Fruit fly (Drosophila melanogaster) whole organism, prepupa: ENCODE measurements around the gene Med.

Experiments
- CG10669 ChIP-seq: fragments of 200-800 bp; sonication (Bioruptor generic); optimal IDR thresholded peaks from 3 replicates; lab custom pipeline; 2018; ENCODE audit warnings: missing biosample characterization, mild to moderate bottlenecking, missing genetic modification characterization, moderate library complexity
- CG6163 ChIP-seq: fragments of 200-800 bp; sonication (Bioruptor generic); IDR thresholded peaks from 3 replicates; pipeline ENCODE4 v1.3.6; 2022; ENCODE audit warnings: missing biosample characterization, missing genetic modification characterization
- CG8319 ChIP-seq: fragments of 200-800 bp; sonication (Bioruptor generic); optimal IDR thresholded peaks from 3 replicates; lab custom pipeline; 2016; ENCODE audit warnings: missing biosample characterization, missing genetic modification characterization
- Eip78C ChIP-seq: fragments of 200-800 bp; sonication (Bioruptor generic); peaks from one replicate; lab custom pipeline; 2016; ENCODE audit warnings: missing biosample characterization, missing genetic modification characterization
- Hr39 ChIP-seq: fragments of 200-800 bp; sonication (Bioruptor generic); optimal IDR thresholded peaks from 2 replicates; lab custom pipeline; 2016; ENCODE audit warnings: missing biosample characterization, missing genetic modification characterization
- Met ChIP-seq: fragments of 200-800 bp; sonication (Bioruptor generic); optimal IDR thresholded peaks from 3 replicates; lab custom pipeline; 2016; ENCODE audit warnings: missing biosample characterization, missing genetic modification characterization
- Smox ChIP-seq: fragments of 200-800 bp; sonication (Bioruptor generic); optimal IDR thresholded peaks from 3 replicates; lab custom pipeline; 2016; ENCODE audit warnings: missing biosample characterization, missing genetic modification characterization
- Sox14 ChIP-seq: fragments of 200-800 bp; sonication (Bioruptor generic); optimal IDR thresholded peaks from 3 replicates; lab custom pipeline; 2016; ENCODE audit warnings: missing biosample characterization, missing genetic modification characterization
- acj6 ChIP-seq: fragments of 200-800 bp; sonication (Bioruptor generic); optimal IDR thresholded peaks from 3 replicates; lab custom pipeline; 2016; ENCODE audit warnings: missing biosample characterization, missing genetic modification characterization
- cyc ChIP-seq: fragments of 200-800 bp; sonication (Bioruptor generic); optimal IDR thresholded peaks from 3 replicates; lab custom pipeline; 2016; ENCODE audit warnings: missing biosample characterization, missing genetic modification characterization
- dac ChIP-seq: fragments of 200-800 bp; sonication (Bioruptor generic); optimal IDR thresholded peaks from 2 replicates; lab custom pipeline; 2017; ENCODE audit warnings: missing biosample characterization, mild to moderate bottlenecking, missing genetic modification characterization
- fd85E ChIP-seq: fragments of 200-800 bp; sonication (Bioruptor generic); optimal IDR thresholded peaks from 3 replicates; lab custom pipeline; 2016; ENCODE audit warnings: missing biosample characterization, missing genetic modification characterization
- fkh ChIP-seq: fragments of 200-800 bp; sonication (Bioruptor generic); optimal IDR thresholded peaks from 3 replicates; lab custom pipeline; 2017; ENCODE audit warnings: missing biosample characterization, mild to moderate bottlenecking, missing genetic modification characterization, moderate library complexity
- net ChIP-seq: fragments of 200-800 bp; sonication (Bioruptor generic); optimal IDR thresholded peaks from 3 replicates; lab custom pipeline; 2016; ENCODE audit warnings: missing biosample characterization, missing genetic modification characterization
- salr ChIP-seq, 2 experiments: fragments of 200-800 bp; sonication (Bioruptor generic); optimal IDR thresholded peaks; 3 replicates each; lab custom pipeline; 2016 to 2018; ENCODE audit warnings: missing biosample characterization in 2 of 2, missing genetic modification characterization in 2 of 2, mild to moderate bottlenecking in 1 of 2
- ss ChIP-seq, 2 experiments: fragments of 200-800 bp; sonication (Bioruptor generic); optimal IDR thresholded peaks; 2 replicates in 1 of 2; 3 replicates in 1 of 2; lab custom pipeline; 2017 to 2018; ENCODE audit warnings: mild to moderate bottlenecking in 2 of 2, missing biosample characterization in 2 of 2, missing genetic modification characterization in 2 of 2, moderate library complexity in 1 of 2
- svp ChIP-seq: fragments of 200-800 bp; sonication (Bioruptor generic); peaks from one replicate; lab custom pipeline; 2016; ENCODE audit warnings: missing biosample characterization, missing genetic modification characterization

Gene Med

DNA sequence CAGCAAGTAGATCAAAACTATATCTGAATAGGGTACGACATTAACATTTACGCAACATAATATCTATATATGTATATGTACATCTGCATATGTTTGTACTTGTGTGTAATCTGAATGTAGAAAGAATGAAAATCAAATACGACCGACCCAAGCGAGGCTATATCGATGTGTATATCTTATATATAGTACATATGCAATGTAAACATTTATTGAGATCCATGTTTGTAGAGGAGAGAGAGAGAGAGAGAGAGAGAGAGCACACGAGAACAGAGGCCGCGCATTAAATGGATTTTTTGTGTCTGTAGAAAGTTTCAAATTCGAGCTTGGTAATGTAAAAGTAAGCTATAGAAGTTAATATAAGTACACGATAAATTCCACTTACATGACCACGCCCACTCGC, 51.9 kb downstream of the Med start:
- TF ChIP-seq salr (GFP tag; optimal IDR thresholded peaks at IDR 0.05; lab: Kevin White, UChicago) (no peak), net (GFP tag; lab: Kevin White, UChicago) (no peak), dac (GFP tag; lab: Kevin White, UChicago) (no peak), Hr39 (GFP tag; lab: Kevin White, UChicago) (no peak), Smox (GFP tag; lab: Kevin White, UChicago) (no peak), Eip78C (GFP tag; lab: Kevin White, UChicago) (peak; percentile 79), fd85E (GFP tag; lab: Kevin White, UChicago) (no peak), acj6 (GFP tag; lab: Kevin White, UChicago) (no peak), Met (GFP tag; lab: Kevin White, UChicago) (no peak), CG6163 (GFP tag; lab: Robert Waterston, UW) (0 out of 3 replicates have a peak, but pooled peaks have one; percentile 20), fkh (GFP tag; lab: Kevin White, UChicago) (no peak), cyc (GFP tag; lab: Kevin White, UChicago) (no peak), Sox14 (no peak), svp (peak; percentile 35), CG8319 (GFP tag; lab: Kevin White, UChicago) (no peak), ss (GFP tag; optimal IDR thresholded peaks at IDR 0.05; lab: Kevin White, UChicago) (peak in 1 of 2 experiments; percentile 20), CG10669 (GFP tag; lab: Kevin White, UChicago) (no peak)
